Worm (Caenorhabditis elegans) whole organism, late embryonic: ENCODE measurements around the gene C06A1.6.

Experiments
- C08G9.2 ChIP-seq: sonication (generic microtip); optimal IDR thresholded peaks from 2 replicates; lab custom pipeline; 2016; ENCODE audit warnings: mild to moderate bottlenecking, missing genetic modification characterization, moderate library complexity, missing compliant biosample characterization
- Y22D7AL.16 ChIP-seq: sonication (generic microtip); optimal IDR thresholded peaks from 2 replicates; lab custom pipeline; 2016; ENCODE audit warnings: missing genetic modification characterization, missing compliant biosample characterization
- ahr-1 ChIP-seq: sonication (generic microtip); optimal IDR thresholded peaks from 2 replicates; lab custom pipeline; 2016; ENCODE audit warnings: missing genetic modification characterization, missing compliant biosample characterization
- ceh-14 ChIP-seq: sonication (generic microtip); optimal IDR thresholded peaks from 2 replicates; lab custom pipeline; 2016; ENCODE audit warnings: missing genotype, missing genetic modification characterization, missing compliant biosample characterization
- ceh-18 ChIP-seq: sonication (generic microtip); optimal IDR thresholded peaks from 2 replicates; lab custom pipeline; 2016; ENCODE audit warnings: missing genetic modification characterization, missing compliant biosample characterization
- ceh-19 ChIP-seq: fragments of 200-800 bp; sonication (Bioruptor generic); optimal IDR thresholded peaks from 2 replicates; lab custom pipeline; 2018; ENCODE audit warnings: mild to moderate bottlenecking, missing genetic modification characterization, missing compliant biosample characterization
- ceh-2 ChIP-seq: sonication (generic microtip); optimal IDR thresholded peaks from 2 replicates; lab custom pipeline; 2016; ENCODE audit warnings: missing genotype, missing genetic modification characterization, missing compliant biosample characterization
- ceh-22 ChIP-seq: sonication (generic microtip); optimal IDR thresholded peaks from 2 replicates; lab custom pipeline; 2017; ENCODE audit warnings: missing biosample characterization, missing genetic modification characterization
- ceh-30 ChIP-seq: fragments of 150-350 bp; optimal IDR thresholded peaks from 2 replicates; lab custom pipeline; 2014; ENCODE audit warnings: missing biosample characterization, missing genetic modification characterization
- ceh-31 ChIP-seq: sonication (generic microtip); optimal IDR thresholded peaks from 2 replicates; lab custom pipeline; 2016; ENCODE audit warnings: missing genetic modification characterization, missing compliant biosample characterization
- ceh-34 ChIP-seq: sonication (generic microtip); optimal IDR thresholded peaks from 2 replicates; lab custom pipeline; 2016; ENCODE audit warnings: mild to moderate bottlenecking, missing genetic modification characterization, missing compliant biosample characterization
- ceh-9 ChIP-seq: sonication (generic microtip); optimal IDR thresholded peaks from 2 replicates; lab custom pipeline; 2016; ENCODE audit warnings: mild to moderate bottlenecking, missing genetic modification characterization, inconsistent platforms, missing compliant biosample characterization
- che-1 ChIP-seq: sonication (generic microtip); optimal IDR thresholded peaks from 2 replicates; lab custom pipeline; 2016; ENCODE audit warnings: mild to moderate bottlenecking, missing genetic modification characterization, missing compliant biosample characterization
- dmd-4 ChIP-seq: sonication (generic microtip); optimal IDR thresholded peaks from 2 replicates; lab custom pipeline; 2016; ENCODE audit warnings: borderline replicate concordance, missing genetic modification characterization, missing compliant biosample characterization
- dve-1 ChIP-seq: sonication (generic microtip); optimal IDR thresholded peaks from 2 replicates; lab custom pipeline; 2017; ENCODE audit warnings: antibody characterized with exemption, mild to moderate bottlenecking, missing genetic modification characterization, missing compliant biosample characterization
- elt-2 ChIP-seq: sonication (generic microtip); optimal IDR thresholded peaks from 2 replicates; lab custom pipeline; 2016; ENCODE audit warnings: missing genetic modification reagents, missing genetic modification characterization, missing compliant biosample characterization
- elt-4 ChIP-seq: sonication (generic microtip); optimal IDR thresholded peaks from 2 replicates; lab custom pipeline; 2016; ENCODE audit warnings: missing genetic modification characterization, missing compliant biosample characterization
- ets-4 ChIP-seq: sonication (generic microtip); optimal IDR thresholded peaks from 2 replicates; lab custom pipeline; 2016; ENCODE audit warnings: missing genetic modification characterization, missing compliant biosample characterization
- eyg-1 ChIP-seq: sonication (generic microtip); optimal IDR thresholded peaks from 2 replicates; lab custom pipeline; 2016; ENCODE audit warnings: missing genotype, missing genetic modification characterization, missing compliant biosample characterization
- fax-1 ChIP-seq: sonication (generic microtip); optimal IDR thresholded peaks from 2 replicates; lab custom pipeline; 2016; ENCODE audit warnings: missing genotype, missing genetic modification characterization, missing compliant biosample characterization
- fkh-10 ChIP-seq: fragments of 150-350 bp; optimal IDR thresholded peaks from 2 replicates; lab custom pipeline; 2014; ENCODE audit warnings: missing biosample characterization, missing genetic modification reagents, missing genetic modification characterization
- gmeb-2 ChIP-seq: sonication (generic microtip); optimal IDR thresholded peaks from 2 replicates; lab custom pipeline; 2016; ENCODE audit warnings: missing genetic modification characterization, inconsistent platforms, missing compliant biosample characterization
- hlh-13 ChIP-seq: fragments of 200-800 bp; sonication (Bioruptor generic); optimal IDR thresholded peaks from 2 replicates; lab custom pipeline; 2018; ENCODE audit warnings: mild to moderate bottlenecking, missing genetic modification characterization, missing compliant biosample characterization
- hlh-15 ChIP-seq: sonication (generic microtip); optimal IDR thresholded peaks from 2 replicates; lab custom pipeline; 2016; ENCODE audit warnings: missing genetic modification characterization, missing compliant biosample characterization
- hlh-30 ChIP-seq: sonication (generic microtip); optimal IDR thresholded peaks from 2 replicates; lab custom pipeline; 2017; ENCODE audit warnings: antibody characterized with exemption, missing genetic modification characterization, missing compliant biosample characterization; ENCODE audit not compliant: insufficient read depth
- hlh-6 ChIP-seq: sonication (generic microtip); optimal IDR thresholded peaks from 2 replicates; lab custom pipeline; 2016; ENCODE audit warnings: missing genotype, missing genetic modification characterization, missing compliant biosample characterization
- hlh-8 ChIP-seq: sonication (generic microtip); optimal IDR thresholded peaks from 2 replicates; lab custom pipeline; 2016; ENCODE audit warnings: missing genotype, missing genetic modification characterization, missing compliant biosample characterization
- lim-6 ChIP-seq: sonication (generic microtip); optimal IDR thresholded peaks from 2 replicates; lab custom pipeline; 2016; ENCODE audit warnings: missing genetic modification characterization, missing compliant biosample characterization
- lin-11 ChIP-seq: fragments of 200-800 bp; sonication (Bioruptor generic); optimal IDR thresholded peaks from 2 replicates; lab custom pipeline; 2018; ENCODE audit warnings: mild to moderate bottlenecking, missing genetic modification characterization, missing compliant biosample characterization
- madf-2 ChIP-seq: sonication (generic microtip); optimal IDR thresholded peaks from 2 replicates; lab custom pipeline; 2017; ENCODE audit warnings: missing genetic modification characterization, missing compliant biosample characterization
- mec-3 ChIP-seq: sonication (generic microtip); optimal IDR thresholded peaks from 2 replicates; lab custom pipeline; 2016; ENCODE audit warnings: borderline replicate concordance, missing genetic modification characterization, missing compliant biosample characterization
- nfya-1 ChIP-seq: sonication (generic microtip); optimal IDR thresholded peaks from 2 replicates; lab custom pipeline; 2017; ENCODE audit warnings: missing genetic modification characterization, mild to moderate bottlenecking, missing compliant biosample characterization, antibody characterized with exemption, moderate library complexity
- nhr-11 ChIP-seq: fragments of 150-350 bp; optimal IDR thresholded peaks from 2 replicates; lab custom pipeline; 2014; ENCODE audit warnings: missing biosample characterization, missing genetic modification characterization
- nhr-232 ChIP-seq: sonication (generic microtip); optimal IDR thresholded peaks from 2 replicates; lab custom pipeline; 2016; ENCODE audit warnings: missing genetic modification characterization, missing compliant biosample characterization
- npax-4 ChIP-seq: sonication (generic microtip); optimal IDR thresholded peaks from 2 replicates; lab custom pipeline; 2016; ENCODE audit warnings: missing genetic modification characterization, missing compliant biosample characterization
- odd-2 ChIP-seq: sonication (generic microtip); optimal IDR thresholded peaks from 2 replicates; lab custom pipeline; 2017; ENCODE audit warnings: antibody characterized with exemption, mild to moderate bottlenecking, missing genetic modification characterization, missing compliant biosample characterization
- pat-9 ChIP-seq: fragments of 200-800 bp; sonication (Bioruptor generic); optimal IDR thresholded peaks from 2 replicates; lab custom pipeline; 2018; ENCODE audit warnings: mild to moderate bottlenecking, missing genetic modification characterization, moderate library complexity, missing compliant biosample characterization
- pax-1 ChIP-seq: fragments of 150-350 bp; optimal IDR thresholded peaks from 2 replicates; lab custom pipeline; 2014; ENCODE audit warnings: missing biosample characterization, missing genetic modification characterization
- pha-2 ChIP-seq: sonication (generic microtip); optimal IDR thresholded peaks from 2 replicates; lab custom pipeline; 2017; ENCODE audit warnings: mild to moderate bottlenecking, missing genetic modification characterization, missing compliant biosample characterization
- pha-4 ChIP-seq: fragments of 150-350 bp; optimal IDR thresholded peaks from 2 replicates; lab custom pipeline; 2018; ENCODE audit warnings: missing biosample characterization, missing genetic modification reagents, missing genetic modification characterization
- pqm-1 ChIP-seq: sonication (generic microtip); optimal IDR thresholded peaks from 2 replicates; lab custom pipeline; 2016; ENCODE audit warnings: missing genetic modification characterization, missing compliant biosample characterization
- pros-1 ChIP-seq: fragments of 150-350 bp; optimal IDR thresholded peaks from 2 replicates; lab custom pipeline; 2014; ENCODE audit warnings: missing biosample characterization, missing genetic modification reagents, missing genetic modification characterization
- ref-2 ChIP-seq: sonication (generic microtip); optimal IDR thresholded peaks from 2 replicates; lab custom pipeline; 2016; ENCODE audit warnings: missing genetic modification characterization, missing compliant biosample characterization
- rnt-1 ChIP-seq: sonication (generic microtip); optimal IDR thresholded peaks from 2 replicates; lab custom pipeline; 2016; ENCODE audit warnings: missing genetic modification characterization, missing compliant biosample characterization
- sdc-2 ChIP-seq: sonication (generic microtip); optimal IDR thresholded peaks from 2 replicates; lab custom pipeline; 2016; ENCODE audit warnings: missing genotype, missing genetic modification characterization, missing compliant biosample characterization
- tbx-2 ChIP-seq: sonication (generic microtip); optimal IDR thresholded peaks from 2 replicates; lab custom pipeline; 2016; ENCODE audit warnings: missing genetic modification characterization, missing compliant biosample characterization
- tbx-7 ChIP-seq: sonication (generic microtip); optimal IDR thresholded peaks from 2 replicates; lab custom pipeline; 2016; ENCODE audit warnings: missing genotype, missing genetic modification characterization, missing compliant biosample characterization
- ttx-3 ChIP-seq: sonication (generic microtip); optimal IDR thresholded peaks from 2 replicates; lab custom pipeline; 2016; ENCODE audit warnings: missing genetic modification reagents, missing genetic modification characterization, missing compliant biosample characterization
- unc-3 ChIP-seq, 2 experiments: fragments of 200-800 bp in 1 of 2; sonication (Bioruptor generic) in 1 of 2; sonication (generic microtip) in 1 of 2; conservative IDR thresholded peaks in 1 of 2; optimal IDR thresholded peaks in 1 of 2; 2 replicates each; pipeline versions ENCODE4 v1.3.6 to Lab custom; 2016 to 2022; ENCODE audit warnings: missing compliant biosample characterization in 2 of 2, missing genetic modification characterization in 2 of 2, missing genetic modification reagents in 1 of 2
- unc-42 ChIP-seq: sonication (generic microtip); optimal IDR thresholded peaks from 2 replicates; lab custom pipeline; 2016; ENCODE audit warnings: missing genotype, missing genetic modification characterization, missing compliant biosample characterization
- unc-55 ChIP-seq: sonication (generic microtip); optimal IDR thresholded peaks from 2 replicates; lab custom pipeline; 2017; ENCODE audit warnings: missing biosample characterization, missing genetic modification reagents, missing genetic modification characterization
- zip-5 ChIP-seq: sonication (generic microtip); optimal IDR thresholded peaks from 2 replicates; lab custom pipeline; 2016; ENCODE audit warnings: missing genetic modification characterization, missing compliant biosample characterization
- ztf-16 ChIP-seq: sonication (generic microtip); optimal IDR thresholded peaks from 2 replicates; lab custom pipeline; 2017; ENCODE audit warnings: missing genetic modification characterization, missing compliant biosample characterization

The C06A1.6 gene

DNA sequence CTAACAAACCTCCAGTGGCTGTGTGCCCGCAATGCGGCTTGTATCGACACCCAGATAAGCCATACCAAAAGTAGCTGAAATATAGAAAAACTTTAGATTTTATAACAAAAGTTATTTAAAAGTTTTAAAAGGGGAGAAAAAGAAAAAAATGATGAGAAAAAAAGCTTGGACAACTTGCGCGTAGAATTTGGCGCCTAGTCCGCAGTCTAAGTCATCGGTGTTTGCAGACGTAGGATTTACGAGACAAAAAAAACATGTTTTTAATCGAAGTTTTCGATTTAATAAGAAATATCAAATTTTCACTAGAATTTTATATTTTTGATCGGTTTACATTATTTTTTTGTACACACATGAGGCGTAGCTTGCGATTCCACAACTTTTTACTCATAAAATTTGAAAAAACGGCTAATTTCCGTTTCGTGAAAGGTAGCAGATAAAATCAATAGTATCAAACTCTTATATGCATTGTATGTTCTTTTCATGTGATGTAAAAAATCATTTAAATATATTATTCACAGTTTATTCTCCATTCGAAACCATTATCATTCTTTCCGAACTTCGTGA is 22.5 kb downstream of the C06A1.6 start, which contains the start of gene pro-1:
Gene pro-1, minus strand, starts transcription at position 74 of the 564 bp plus-strand sequence.
- TF ChIP-seq unc-42 (tag; lab: Kevin White, UChicago) (no peak), hlh-6 (tag; lab: Kevin White, UChicago) (no peak), dmd-4 (tag; lab: Kevin White, UChicago) (no peak), nfya-1 (tag; lab: Kevin White, UChicago) (peak; percentile 43), nhr-11 (no peak), ref-2 (no peak), pros-1 (tag; lab: Kevin White, UChicago) (no peak), ceh-14 (tag; lab: Kevin White, UChicago) (no peak), npax-4 (tag; lab: Kevin White, UChicago) (no peak), hlh-15 (tag; lab: Kevin White, UChicago) (no peak), gmeb-2 (tag; lab: Kevin White, UChicago) (peak; percentile 45), fkh-10 (GFP tag; lab: Kevin White, UChicago) (no peak), pax-1 (tag; lab: Kevin White, UChicago) (peak; percentile 62), pha-4 (tag; lab: Kevin White, UChicago) (no peak), tbx-2 (tag; lab: Kevin White, UChicago) (peak; percentile 17), ztf-16 (tag; lab: Kevin White, UChicago) (no peak), zip-5 (tag; lab: Kevin White, UChicago) (no peak), ceh-22 (tag; lab: Kevin White, UChicago) (no peak), unc-55 (GFP tag; lab: Kevin White, UChicago) (no peak), ceh-18 (no peak), pha-2 (tag; lab: Kevin White, UChicago) (no peak), hlh-8 (tag; lab: Kevin White, UChicago) (no peak), che-1 (tag; lab: Kevin White, UChicago) (peak; percentile 10), ceh-31 (tag; lab: Kevin White, UChicago) (peak; percentile 14), dve-1 (tag; lab: Kevin White, UChicago) (peak; percentile 19), odd-2 (tag; lab: Kevin White, UChicago) (no peak), ceh-30 (tag; lab: Kevin White, UChicago) (no peak), ahr-1 (tag; lab: Kevin White, UChicago) (no peak), Y22D7AL.16 (tag; lab: Kevin White, UChicago) (peak; percentile 25), madf-2 (tag; lab: Kevin White, UChicago) (no peak), ceh-2 (tag; lab: Kevin White, UChicago) (no peak), hlh-30 (no peak), elt-4 (tag; lab: Kevin White, UChicago) (no peak), C08G9.2 (no peak), ceh-34 (no peak), mec-3 (tag; lab: Kevin White, UChicago) (no peak), ceh-19 (GFP tag; lab: Kevin White, UChicago) (no peak), ceh-9 (tag; lab: Kevin White, UChicago) (no peak), lin-11 (tag; lab: Kevin White, UChicago) (no peak), nhr-232 (tag; lab: Kevin White, UChicago) (no peak), tbx-7 (tag; lab: Kevin White, UChicago) (no peak), pqm-1 (no peak), lim-6 (tag; lab: Kevin White, UChicago) (no peak), hlh-13 (GFP tag; lab: Kevin White, UChicago) (no peak), pat-9 (tag; lab: Kevin White, UChicago) (no peak), eyg-1 (tag; lab: Kevin White, UChicago) (no peak), unc-3 (GFP tag; conservative IDR thresholded peaks at IDR 0.05; lab: Robert Waterston, UW) (no peak), unc-3 (tag; optimal IDR thresholded peaks at IDR 0.05; lab: Kevin White, UChicago) (no peak), elt-2 (peak; percentile 43), sdc-2 (tag; lab: Kevin White, UChicago) (no peak), ttx-3 (tag; lab: Kevin White, UChicago) (no peak), fax-1 (tag; lab: Kevin White, UChicago) (no peak), ets-4 (tag; lab: Kevin White, UChicago) (no peak), rnt-1 (tag; lab: Kevin White, UChicago) (no peak)
